Worm (Caenorhabditis elegans): ENCODE results near the gene srx-36.

Gene srx-36

DNA sequence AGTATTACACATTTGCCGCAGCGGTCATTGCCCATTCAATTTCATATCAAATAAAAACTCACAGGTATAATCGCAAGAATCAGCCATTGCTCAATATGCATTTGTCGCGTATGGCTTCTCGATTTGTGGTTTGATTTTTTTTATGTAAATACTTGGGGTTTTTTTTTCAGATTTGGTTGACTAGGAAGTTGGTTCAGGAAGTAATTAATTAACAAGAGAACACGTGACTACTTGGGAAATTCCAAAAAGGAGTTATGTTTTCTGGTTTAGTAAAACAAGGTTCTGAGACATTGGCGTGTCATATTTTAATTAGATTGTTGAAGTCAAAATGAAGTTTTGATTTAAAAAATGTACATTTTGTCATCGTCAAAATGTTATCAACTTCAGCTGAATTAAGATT, at the start of gene srx-36:
srx-36 (minus strand) TSS at position 101 of the 400 bp plus-strand sequence.
- TF ChIP-seq tab-1 (GFP tag; IDR thresholded peaks at IDR 0.05) (no peak), klf-2 (GFP tag; conservative IDR thresholded peaks at IDR 0.05) (no peak), ztf-29 (GFP tag; IDR thresholded peaks at IDR 0.05) (no peak)

DNA sequence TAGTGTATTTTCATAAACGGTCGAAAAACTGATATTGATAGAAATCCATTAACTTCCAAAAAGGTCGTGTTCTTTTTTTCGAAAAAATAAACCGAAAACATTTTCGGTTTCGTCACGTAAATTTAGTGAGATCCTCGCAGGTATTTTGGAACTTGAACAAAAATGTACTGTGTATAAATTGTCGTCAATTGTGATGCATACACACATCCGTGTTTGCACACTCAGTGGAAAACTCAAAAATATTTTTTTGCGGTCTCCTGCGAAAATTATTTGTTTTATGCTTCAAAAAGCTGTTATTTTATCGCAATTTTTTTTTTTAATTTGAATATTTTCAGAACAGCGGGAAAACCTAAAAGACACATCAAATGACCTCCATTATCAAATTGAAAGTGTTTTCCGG, 48.0 kb upstream of the srx-36 start, which contains the start of gene cpsf-2:
cpsf-2 (plus strand) TSS at position 330 of the 400 bp plus-strand sequence.
- no peak for TF ChIP-seq ztf-29 (GFP tag; IDR thresholded peaks at IDR 0.05)
- no peak for TF ChIP-seq ztf-23 (GFP tag; IDR thresholded peaks at IDR 0.05)
- TF ChIP-seq T22C8.4 (GFP tag; IDR thresholded peaks at IDR 0.05) = no peak
- no peak for TF ChIP-seq cog-1 (tag; optimal IDR thresholded peaks at IDR 0.05)
- no peak for TF ChIP-seq tab-1 (GFP tag; IDR thresholded peaks at IDR 0.05)
- TF ChIP-seq ref-1 (GFP tag; conservative IDR thresholded peaks at IDR 0.05) = no peak
- no peak for TF ChIP-seq med-1 (GFP tag; optimal IDR thresholded peaks at IDR 0.05; ENCODE audit: insufficient read depth)
- TF ChIP-seq klf-2 (GFP tag; conservative IDR thresholded peaks at IDR 0.05) = no peak
- TF ChIP-seq flt-1 (GFP tag; IDR thresholded peaks at IDR 0.05) = no peak

DNA sequence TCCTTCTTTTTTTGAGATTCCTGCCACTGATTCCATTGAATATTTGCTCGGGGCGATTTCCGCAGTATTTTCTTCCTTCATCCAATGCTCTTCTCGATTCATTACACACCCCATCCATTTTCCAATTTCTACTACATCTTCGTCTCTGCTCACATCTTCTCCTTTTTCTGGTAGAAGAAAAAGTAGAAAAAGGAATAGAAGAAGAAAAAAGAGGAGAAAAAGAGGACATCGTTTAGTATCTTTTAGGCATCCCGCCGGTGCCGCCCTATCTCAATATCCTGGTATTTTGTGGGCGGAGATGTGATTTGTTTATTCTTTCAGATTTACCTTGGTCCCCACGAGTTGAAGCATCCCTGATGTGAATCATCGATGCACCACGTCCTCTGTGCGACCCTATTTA, 44.3 kb upstream of the srx-36 start, which contains the start of gene lgc-39:
lgc-39 (plus strand) TSS at position 301 of the 400 bp plus-strand sequence.
- TF ChIP-seq klf-2 (GFP tag; conservative IDR thresholded peaks at IDR 0.05) = no peak

DNA sequence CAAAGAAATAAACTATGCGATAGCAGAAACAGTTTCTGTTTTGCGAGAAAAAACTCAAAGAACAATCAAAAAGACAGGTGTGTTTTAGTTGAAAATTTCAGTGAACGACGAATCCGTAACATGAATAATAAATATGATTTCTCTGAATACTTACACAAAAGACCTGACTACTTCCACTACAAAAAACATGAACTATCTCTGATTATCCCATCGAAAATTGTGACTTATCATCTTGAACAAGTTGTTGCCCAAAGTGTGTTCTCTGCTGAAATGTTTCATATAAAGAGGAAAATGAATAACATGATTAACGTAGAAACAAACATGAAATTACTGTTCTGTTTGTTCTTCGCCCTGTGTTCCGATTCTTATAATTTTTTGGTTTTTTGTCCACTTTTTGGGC, 35.8 kb upstream of the srx-36 start, which contains the start of gene ugt-36:
ugt-36 (plus strand) TSS at position 301 of the 400 bp plus-strand sequence.
- no peak for TF ChIP-seq T22C8.4 (GFP tag; IDR thresholded peaks at IDR 0.05)
- no peak for TF ChIP-seq tab-1 (GFP tag; IDR thresholded peaks at IDR 0.05)
- TF ChIP-seq ref-1 (GFP tag; conservative IDR thresholded peaks at IDR 0.05) = no peak
- TF ChIP-seq med-1 (GFP tag; optimal IDR thresholded peaks at IDR 0.05; ENCODE audit: insufficient read depth) = no peak
- no peak for TF ChIP-seq klf-2 (GFP tag; conservative IDR thresholded peaks at IDR 0.05)
- TF ChIP-seq ztf-29 (GFP tag; IDR thresholded peaks at IDR 0.05) = no peak
- TF ChIP-seq flt-1 (GFP tag; IDR thresholded peaks at IDR 0.05) = no peak
- TF ChIP-seq cog-1 (tag; optimal IDR thresholded peaks at IDR 0.05) = no peak
- TF ChIP-seq ztf-23 (GFP tag; IDR thresholded peaks at IDR 0.05) = no peak

DNA sequence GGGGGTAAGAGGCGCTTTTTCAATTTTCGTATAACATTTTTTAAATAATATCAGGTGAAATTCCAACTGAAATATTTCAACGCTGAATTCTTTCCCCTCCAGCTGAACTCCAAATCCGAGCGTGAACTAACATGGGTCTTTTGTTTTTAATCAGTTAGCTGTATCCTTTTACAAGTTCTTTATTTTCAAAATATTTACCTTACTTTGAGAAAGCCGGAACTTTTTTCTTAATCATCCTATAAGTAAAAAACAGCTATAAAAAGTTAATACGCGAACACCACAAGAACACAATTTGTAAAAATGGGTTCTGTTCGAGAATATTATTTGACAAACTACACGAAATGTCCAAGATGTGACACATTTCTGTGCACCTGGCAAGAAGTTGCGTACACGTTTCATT, 33.3 kb upstream of the srx-36 start, which contains the start of gene srh-83:
srh-83 (plus strand) TSS at position 301 of the 400 bp plus-strand sequence.
- no peak for TF ChIP-seq cog-1 (tag; optimal IDR thresholded peaks at IDR 0.05)

DNA sequence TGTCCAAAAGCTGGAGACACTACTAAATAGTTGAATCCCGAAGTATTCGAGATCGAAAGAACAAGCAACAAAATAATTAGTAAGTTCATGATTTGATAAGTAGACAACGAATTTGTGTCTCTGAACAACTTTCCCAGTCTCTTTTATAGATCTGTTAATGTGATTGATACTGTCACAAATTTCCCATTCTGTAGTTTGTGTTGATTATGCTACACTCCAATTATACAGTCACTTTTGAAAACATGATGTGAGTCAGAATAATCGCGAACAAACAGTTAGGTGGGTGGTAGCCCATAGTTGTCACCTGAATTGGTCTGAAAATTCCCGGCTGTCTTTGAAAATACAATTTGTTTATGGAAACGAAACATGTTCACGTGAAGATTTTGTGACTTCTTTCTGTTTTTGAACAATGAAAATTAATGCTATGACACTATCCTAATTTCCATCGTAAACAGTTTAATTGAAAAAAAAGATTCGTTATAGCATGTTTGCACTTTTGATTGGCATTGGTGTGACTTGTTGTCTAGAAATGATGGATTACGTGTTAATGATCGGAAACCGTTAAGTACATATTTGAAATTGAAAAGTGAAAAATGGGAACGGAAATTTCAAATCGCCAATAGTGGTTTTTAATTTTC, 32.7 kb upstream of the srx-36 start, which contains the start of gene ugt-41:
ugt-41 (minus strand) TSS at position 119 of the 638 bp plus-strand sequence.
- TF ChIP-seq ztf-29 (GFP tag; IDR thresholded peaks at IDR 0.05) (no peak), klf-2 (GFP tag; conservative IDR thresholded peaks at IDR 0.05) (no peak), med-1 (GFP tag; optimal IDR thresholded peaks at IDR 0.05; ENCODE audit: insufficient read depth) (no peak), T22C8.4 (GFP tag; IDR thresholded peaks at IDR 0.05) (no peak), ztf-23 (GFP tag; IDR thresholded peaks at IDR 0.05) (no peak), flt-1 (GFP tag; IDR thresholded peaks at IDR 0.05) (no peak), tab-1 (GFP tag; IDR thresholded peaks at IDR 0.05) (no peak), ref-1 (GFP tag; conservative IDR thresholded peaks at IDR 0.05) (no peak)

DNA sequence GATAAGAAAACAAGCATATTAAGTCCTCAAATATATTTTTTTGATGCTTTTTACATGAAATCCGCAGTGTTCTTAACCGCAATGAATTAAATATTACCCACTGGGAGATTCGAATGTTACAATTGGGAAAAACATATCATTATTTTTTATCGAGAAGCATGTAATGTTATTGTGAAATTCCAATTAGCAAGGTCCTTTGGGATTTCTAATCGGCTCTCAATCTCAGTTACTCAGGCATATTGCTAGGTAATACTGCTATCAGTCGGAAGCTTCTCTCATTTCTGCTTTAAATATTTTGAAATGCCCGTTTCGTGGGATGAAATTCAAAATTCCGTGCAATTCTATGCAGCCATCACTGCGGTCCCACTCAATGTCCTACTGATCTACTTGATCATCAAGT, 28.5 kb upstream of the srx-36 start, which contains the start of gene str-204:
str-204 (plus strand) TSS at position 301 of the 400 bp plus-strand sequence.
- TF ChIP-seq med-1 (GFP tag; optimal IDR thresholded peaks at IDR 0.05; ENCODE audit: insufficient read depth) = no peak
- TF ChIP-seq cog-1 (tag; optimal IDR thresholded peaks at IDR 0.05) = no peak
- TF ChIP-seq ztf-23 (GFP tag; IDR thresholded peaks at IDR 0.05) = no peak
- no peak for TF ChIP-seq tab-1 (GFP tag; IDR thresholded peaks at IDR 0.05)
- TF ChIP-seq ref-1 (GFP tag; conservative IDR thresholded peaks at IDR 0.05) = no peak
- TF ChIP-seq flt-1 (GFP tag; IDR thresholded peaks at IDR 0.05) = no peak
- no peak for TF ChIP-seq T22C8.4 (GFP tag; IDR thresholded peaks at IDR 0.05)
- TF ChIP-seq klf-2 (GFP tag; conservative IDR thresholded peaks at IDR 0.05) = no peak
- TF ChIP-seq ztf-29 (GFP tag; IDR thresholded peaks at IDR 0.05) = no peak

DNA sequence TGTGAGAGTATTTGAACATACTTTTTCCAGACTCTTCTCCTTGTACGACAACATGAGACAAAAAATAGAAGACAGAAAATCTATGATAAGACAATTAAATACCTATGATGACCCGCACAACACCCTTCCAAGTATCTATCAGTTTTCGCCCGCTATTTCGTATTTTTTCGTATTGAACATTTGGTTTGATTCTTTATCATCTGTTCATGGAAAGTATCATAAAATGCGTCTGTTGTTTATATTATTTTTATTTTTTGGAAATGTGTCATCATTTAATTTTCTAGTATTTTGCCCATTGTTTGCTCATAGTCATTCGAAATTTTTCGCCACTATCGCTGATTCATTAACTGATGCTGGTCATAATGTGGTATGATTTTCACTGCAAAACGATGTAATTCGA, 26.2 kb upstream of the srx-36 start, which contains the start of gene ugt-39:
ugt-39 (plus strand) TSS at position 54 of the 400 bp plus-strand sequence.
- TF ChIP-seq ztf-23 (GFP tag; IDR thresholded peaks at IDR 0.05) (no peak), flt-1 (GFP tag; IDR thresholded peaks at IDR 0.05) (no peak), T22C8.4 (GFP tag; IDR thresholded peaks at IDR 0.05) (no peak), klf-2 (GFP tag; conservative IDR thresholded peaks at IDR 0.05) (no peak), cog-1 (tag; optimal IDR thresholded peaks at IDR 0.05) (no peak), tab-1 (GFP tag; IDR thresholded peaks at IDR 0.05) (no peak)

DNA sequence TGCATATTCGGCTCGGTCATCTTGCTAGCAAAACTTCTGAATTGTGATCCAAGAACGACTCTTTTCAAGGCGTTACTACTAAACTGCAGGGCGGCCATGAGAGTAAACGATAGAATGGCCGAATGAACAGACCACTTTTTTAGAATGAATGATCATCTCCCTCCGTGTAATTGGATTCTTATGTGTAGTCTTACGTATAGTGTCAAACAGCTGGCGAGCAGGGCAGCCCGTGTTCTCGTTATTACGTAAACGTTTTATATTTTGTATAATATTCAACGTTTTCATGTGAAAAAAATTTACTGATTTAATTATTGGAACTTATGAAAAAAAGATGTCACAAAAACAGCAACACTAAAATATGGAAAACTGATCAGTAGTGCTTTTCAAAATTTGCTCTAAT, 25.2 kb upstream of the srx-36 start, which contains the start of gene F10D2.10:
F10D2.10 (minus strand) TSS at position 101 of the 400 bp plus-strand sequence.
- TF ChIP-seq ref-1 (GFP tag; conservative IDR thresholded peaks at IDR 0.05) (no peak), ztf-29 (GFP tag; IDR thresholded peaks at IDR 0.05) (no peak), T22C8.4 (GFP tag; IDR thresholded peaks at IDR 0.05) (no peak)

DNA sequence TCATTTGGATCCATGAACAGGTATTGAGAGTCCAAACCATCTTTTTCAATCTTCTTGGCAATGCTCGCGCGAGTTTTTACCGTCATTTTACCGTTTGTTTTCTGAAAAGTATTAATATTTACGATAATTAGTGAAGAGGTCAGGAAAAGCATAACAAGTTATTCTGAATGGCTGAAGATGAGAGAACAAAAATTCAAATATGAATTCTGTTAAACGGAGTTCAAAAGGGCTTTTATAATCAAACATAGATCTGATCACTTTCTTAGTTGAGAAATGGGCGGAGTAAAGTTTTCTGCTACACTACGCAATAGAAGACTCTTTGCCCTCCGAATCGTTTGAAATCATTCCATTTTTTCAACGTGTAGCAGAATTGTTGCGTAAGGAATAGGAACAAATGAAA, 22.2 kb upstream of the srx-36 start, which contains the start of gene fat-7:
fat-7 (minus strand) TSS at position 101 of the 400 bp plus-strand sequence.
- TF ChIP-seq klf-2 (GFP tag; conservative IDR thresholded peaks at IDR 0.05) (no peak), ref-1 (GFP tag; conservative IDR thresholded peaks at IDR 0.05) (no peak)

DNA sequence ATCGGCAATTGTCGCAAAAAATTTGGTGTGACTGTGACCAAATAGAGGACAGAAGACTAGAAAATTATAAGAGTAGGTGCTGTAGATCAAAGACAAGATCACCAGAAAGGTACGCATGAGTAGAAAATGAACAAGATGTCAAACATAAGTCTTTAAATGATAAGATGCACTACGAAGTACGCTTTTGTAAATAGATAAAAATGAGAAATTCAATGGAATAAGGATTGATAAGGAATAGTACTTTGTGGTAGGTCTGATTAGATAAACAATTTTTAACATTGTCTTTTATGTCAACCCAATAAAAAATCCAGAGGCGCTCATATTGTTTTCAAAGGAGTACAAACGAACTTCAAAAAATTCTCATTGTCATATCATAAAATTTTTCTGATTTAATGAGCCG, 19.7 kb upstream of the srx-36 start, which contains the start of gene F10D2.8:
F10D2.8 (minus strand) TSS at position 145 of the 400 bp plus-strand sequence.
- no peak for TF ChIP-seq ref-1 (GFP tag; conservative IDR thresholded peaks at IDR 0.05)
- TF ChIP-seq cog-1 (tag; optimal IDR thresholded peaks at IDR 0.05) = no peak
- no peak for TF ChIP-seq T22C8.4 (GFP tag; IDR thresholded peaks at IDR 0.05)
- no peak for TF ChIP-seq ztf-23 (GFP tag; IDR thresholded peaks at IDR 0.05)
- no peak for TF ChIP-seq tab-1 (GFP tag; IDR thresholded peaks at IDR 0.05)
- no peak for TF ChIP-seq klf-2 (GFP tag; conservative IDR thresholded peaks at IDR 0.05)
- no peak for TF ChIP-seq ztf-29 (GFP tag; IDR thresholded peaks at IDR 0.05)
- TF ChIP-seq med-1 (GFP tag; optimal IDR thresholded peaks at IDR 0.05; ENCODE audit: insufficient read depth) = no peak
- no peak for TF ChIP-seq flt-1 (GFP tag; IDR thresholded peaks at IDR 0.05)
